Fruit fly (Drosophila melanogaster) whole organism, adult: ENCODE results near the gene CG11714.

Experiments
- CG12768 ChIP-seq: fragments of 200-800 bp; sonication (Bioruptor generic); optimal IDR thresholded peaks from 2 replicates; lab custom pipeline; 2017; ENCODE audit warnings: missing biosample characterization, missing genetic modification characterization, mild to moderate bottlenecking, moderate library complexity, missing genetic modification reagents
- CG14711 ChIP-seq: fragments of 200-800 bp; sonication (Bioruptor generic); optimal IDR thresholded peaks from 2 replicates; lab custom pipeline; 2018; ENCODE audit warnings: missing biosample characterization, mild to moderate bottlenecking, missing genetic modification characterization, moderate library complexity
- Crg-1 ChIP-seq: fragments of 200-800 bp; sonication (Bioruptor generic); optimal IDR thresholded peaks from 2 replicates; lab custom pipeline; 2016; ENCODE audit warnings: missing biosample characterization, missing genetic modification characterization
- cic ChIP-seq: fragments of 200-800 bp; sonication (Bioruptor generic); optimal IDR thresholded peaks from 2 replicates; lab custom pipeline; 2017; ENCODE audit warnings: missing biosample characterization, mild to moderate bottlenecking, missing genetic modification characterization, moderate library complexity
- kay ChIP-seq: fragments of 200-800 bp; sonication (Bioruptor generic); peaks from one replicate; lab custom pipeline; 2016; ENCODE audit warnings: missing biosample characterization, missing genetic modification characterization, borderline replicate concordance
- tj ChIP-seq: fragments of 200-800 bp; sonication (Bioruptor generic); optimal IDR thresholded peaks from 3 replicates; lab custom pipeline; 2017; ENCODE audit warnings: missing biosample characterization, mild to moderate bottlenecking, missing genetic modification characterization, moderate library complexity
- toe ChIP-seq: fragments of 200-800 bp; sonication (Bioruptor generic); optimal IDR thresholded peaks from 2 replicates; lab custom pipeline; 2016; ENCODE audit warnings: missing biosample characterization, missing genetic modification characterization

DNA sequence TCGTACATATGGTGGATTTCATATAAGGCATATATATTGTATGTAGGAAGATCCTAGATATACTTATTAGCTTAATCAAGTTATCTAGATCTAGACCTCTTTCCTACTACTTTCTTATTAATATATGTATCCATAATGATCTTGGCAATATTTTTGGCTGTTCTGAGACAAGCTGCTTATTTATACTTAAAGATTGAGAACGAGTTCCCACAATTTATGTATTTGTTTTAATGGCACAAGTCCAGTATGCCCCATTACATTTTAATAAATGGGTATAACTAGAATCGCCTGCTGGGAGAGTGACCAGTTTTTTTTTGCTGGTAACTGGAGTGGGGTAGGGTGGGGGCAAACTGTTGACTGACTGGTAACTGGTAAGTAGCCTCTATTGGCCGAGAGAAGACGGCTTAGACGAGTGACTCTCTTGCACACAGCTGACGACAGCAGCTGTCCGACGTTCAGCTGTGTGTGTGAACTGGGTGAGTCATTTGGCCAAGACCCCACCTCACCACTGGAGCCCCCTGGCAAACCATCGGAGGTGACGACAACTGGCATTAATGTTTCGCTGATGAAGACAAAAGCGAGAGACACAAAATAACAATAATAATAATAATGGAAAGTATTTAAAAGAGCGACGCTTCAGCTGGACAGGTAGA lies 14.4 kb upstream of the CG11714 start:
- no peak for TF ChIP-seq CG14711
- TF ChIP-seq cic (GFP tag; lab: Kevin White, UChicago): no peak
- TF ChIP-seq toe (GFP tag; lab: Kevin White, UChicago): no peak
- TF ChIP-seq CG12768 (GFP tag; lab: Kevin White, UChicago): no peak
- no peak for TF ChIP-seq Crg-1 (GFP tag; lab: Kevin White, UChicago)
- TF ChIP-seq kay (GFP tag; lab: Kevin White, UChicago): peak; percentile 89
- peak; percentile 81 for TF ChIP-seq tj (GFP tag; lab: Kevin White, UChicago)
